Worm (Caenorhabditis elegans) whole organism, mixed stage, embryonic: ENCODE results near the gene gba-2.

ENCODE experiments used
- bed-3 ChIP-seq: fragments of 200-800 bp; sonication (Bioruptor generic); optimal IDR thresholded peaks from 3 replicates; lab custom pipeline; 2018; ENCODE audit warnings: mild to moderate bottlenecking, missing genetic modification characterization, moderate library complexity, missing compliant biosample characterization
- ceh-39 ChIP-seq: fragments of 150-350 bp; optimal IDR thresholded peaks from 2 replicates; lab custom pipeline; 2014; ENCODE audit warnings: missing biosample characterization, missing genetic modification characterization
- ceh-83 ChIP-seq: fragments of 200-800 bp; sonication (Bioruptor generic); optimal IDR thresholded peaks from 2 replicates; lab custom pipeline; 2018; ENCODE audit warnings: mild to moderate bottlenecking, missing genetic modification characterization, missing compliant biosample characterization
- elt-3 ChIP-seq: fragments of 150-350 bp; optimal IDR thresholded peaks from 2 replicates; lab custom pipeline; 2014; ENCODE audit warnings: missing biosample characterization, missing genetic modification characterization
- lin-13 ChIP-seq: fragments of 150-350 bp; optimal IDR thresholded peaks from 2 replicates; lab custom pipeline; 2014; ENCODE audit warnings: missing biosample characterization, missing genetic modification characterization
- mep-1 ChIP-seq: fragments of 150-350 bp; optimal IDR thresholded peaks from 2 replicates; lab custom pipeline; 2017; ENCODE audit warnings: missing biosample characterization, missing genetic modification reagents, missing genetic modification characterization, inconsistent platforms
- nhr-12 ChIP-seq: fragments of 150-350 bp; optimal IDR thresholded peaks from 2 replicates; lab custom pipeline; 2014; ENCODE audit warnings: missing biosample characterization, missing genetic modification characterization
- nhr-2 ChIP-seq: fragments of 150-350 bp; optimal IDR thresholded peaks from 2 replicates; lab custom pipeline; 2014; ENCODE audit warnings: missing biosample characterization, missing genetic modification characterization
- nhr-28 ChIP-seq: fragments of 150-350 bp; optimal IDR thresholded peaks from 2 replicates; lab custom pipeline; 2014; ENCODE audit warnings: missing biosample characterization, missing genetic modification characterization
- pha-4 ChIP-seq: fragments of 150-350 bp; optimal IDR thresholded peaks from 2 replicates; lab custom pipeline; 2018; ENCODE audit warnings: missing biosample characterization, missing genetic modification reagents, missing genetic modification characterization
- unc-120 ChIP-seq: sonication (generic microtip); optimal IDR thresholded peaks from 2 replicates; lab custom pipeline; 2017; ENCODE audit warnings: missing genetic modification characterization, missing compliant biosample characterization; ENCODE audit not compliant: poor library complexity, severe bottlenecking
- unc-39 ChIP-seq: fragments of 150-350 bp; optimal IDR thresholded peaks from 2 replicates; lab custom pipeline; 2014; ENCODE audit warnings: missing biosample characterization, missing genetic modification characterization
- ztf-11 ChIP-seq: fragments of 150-350 bp; optimal IDR thresholded peaks from 2 replicates; lab custom pipeline; 2014; ENCODE audit warnings: missing biosample characterization, missing genetic modification characterization

ce11 chrII:2170085-2170484, 16.1 kb downstream of the gba-2 start, which contains the start of gene C33C12.12:
- TF ChIP-seq bed-3 (GFP tag; lab: Kevin White, UChicago) (no peak), nhr-12 (tag; lab: Kevin White, UChicago) (no peak), lin-13 (no peak), elt-3 (no peak), ceh-39 (tag; lab: Kevin White, UChicago) (no peak), ceh-83 (GFP tag; lab: Kevin White, UChicago) (no peak), pha-4 (tag; lab: Kevin White, UChicago) (no peak), nhr-28 (no peak), unc-39 (tag; lab: Kevin White, UChicago) (no peak), mep-1 (tag; lab: Kevin White, UChicago) (no peak), unc-120 (tag; lab: Kevin White, UChicago) (no peak), nhr-2 (tag; lab: Kevin White, UChicago) (no peak), ztf-11 (tag; lab: Kevin White, UChicago) (no peak)
